Fruit fly (Drosophila melanogaster) whole organism, embryonic: Measurements from ENCODE around the gene Jarid2.
A peak's percentile ranks its signal among the peaks of the same experiment; 100 is the strongest.

Experiments
- Adf1 ChIP-seq: fragments of 200-800 bp; sonication (Bioruptor generic); IDR thresholded peaks from 2 replicates; pipeline ENCODE4 v1.3.6; 2022; ENCODE audit warnings: missing biosample characterization, missing genetic modification characterization
- Antp ChIP-seq: fragments of 200-800 bp; sonication (Bioruptor generic); optimal IDR thresholded peaks from 3 replicates; lab custom pipeline; 2016; ENCODE audit warnings: missing biosample characterization, missing genetic modification characterization
- CG10462 ChIP-seq: fragments of 200-800 bp; sonication (Bioruptor generic); optimal IDR thresholded peaks from 2 replicates; lab custom pipeline; 2016; ENCODE audit warnings: missing biosample characterization, missing genetic modification characterization
- CG10654 ChIP-seq: fragments of 200-800 bp; sonication (Bioruptor generic); optimal IDR thresholded peaks from 2 replicates; lab custom pipeline; 2016; ENCODE audit warnings: missing biosample characterization, missing genetic modification characterization
- CG11560 ChIP-seq: fragments of 200-800 bp; sonication (Bioruptor generic); IDR thresholded peaks from 3 replicates; pipeline ENCODE4 v1.3.6; 2022; ENCODE audit warnings: missing biosample characterization, missing genetic modification characterization
- CG12236 ChIP-seq: fragments of 200-800 bp; sonication (Bioruptor generic); optimal IDR thresholded peaks from 2 replicates; lab custom pipeline; 2016; ENCODE audit warnings: missing biosample characterization, missing genetic modification characterization
- CG12299 ChIP-seq: fragments of 200-800 bp; sonication (Bioruptor generic); optimal IDR thresholded peaks from 2 replicates; lab custom pipeline; 2018; ENCODE audit warnings: missing biosample characterization, mild to moderate bottlenecking, missing genetic modification characterization
- CG13775 ChIP-seq: fragments of 200-800 bp; sonication (Bioruptor generic); optimal IDR thresholded peaks from 3 replicates; lab custom pipeline; 2017; ENCODE audit warnings: missing biosample characterization, mild to moderate bottlenecking, missing genetic modification characterization
- CG14965 ChIP-seq: fragments of 200-800 bp; sonication (Bioruptor generic); optimal IDR thresholded peaks from 2 replicates; lab custom pipeline; 2016; ENCODE audit warnings: missing biosample characterization, missing genetic modification characterization, borderline replicate concordance
- CG15479 ChIP-seq: fragments of 200-800 bp; sonication (Bioruptor generic); optimal IDR thresholded peaks from 3 replicates; lab custom pipeline; 2019; ENCODE audit warnings: missing biosample characterization, mild to moderate bottlenecking, missing genetic modification characterization, moderate library complexity
- CG1602 ChIP-seq: fragments of 200-800 bp; sonication (Bioruptor generic); optimal IDR thresholded peaks from 3 replicates; lab custom pipeline; 2016; ENCODE audit warnings: missing biosample characterization, missing genetic modification characterization
- CG17361 ChIP-seq: fragments of 200-800 bp; sonication (Bioruptor generic); IDR thresholded peaks from 3 replicates; pipeline ENCODE4 v1.3.6; 2022; ENCODE audit warnings: missing biosample characterization, missing genetic modification characterization
- CG17802 ChIP-seq: fragments of 200-800 bp; sonication (Bioruptor generic); optimal IDR thresholded peaks from 2 replicates; lab custom pipeline; 2018; ENCODE audit warnings: missing biosample characterization, mild to moderate bottlenecking, missing genetic modification characterization, moderate library complexity
- CG4328 ChIP-seq: fragments of 200-800 bp; sonication (Bioruptor generic); optimal IDR thresholded peaks from 3 replicates; lab custom pipeline; 2017; ENCODE audit warnings: missing biosample characterization, missing genetic modification reagents, missing genetic modification characterization
- CG43689 ChIP-seq: fragments of 200-800 bp; sonication (Bioruptor generic); IDR thresholded peaks from 2 replicates; pipeline ENCODE4 v1.3.6; 2022; ENCODE audit warnings: missing biosample characterization, missing genetic modification characterization
- CG4730 ChIP-seq: fragments of 200-800 bp; sonication (Bioruptor generic); IDR thresholded peaks from 2 replicates; pipeline ENCODE4 v1.3.6; 2022; ENCODE audit warnings: missing biosample characterization, missing genetic modification characterization
- CG5180 ChIP-seq: fragments of 200-800 bp; sonication (Bioruptor generic); optimal IDR thresholded peaks from 3 replicates; lab custom pipeline; 2017; ENCODE audit warnings: missing biosample characterization, missing genetic modification characterization, mild to moderate bottlenecking, moderate library complexity, missing genetic modification reagents
- CG7786 ChIP-seq: fragments of 200-800 bp; sonication (Bioruptor generic); optimal IDR thresholded peaks from 2 replicates; lab custom pipeline; 2016; ENCODE audit warnings: missing biosample characterization, missing genetic modification characterization
- CG8281 ChIP-seq: fragments of 200-800 bp; sonication (Bioruptor generic); optimal IDR thresholded peaks from 2 replicates; lab custom pipeline; 2018; ENCODE audit warnings: missing biosample characterization, mild to moderate bottlenecking, missing genetic modification characterization, moderate library complexity
- CG9215 ChIP-seq: fragments of 200-800 bp; sonication (Bioruptor generic); IDR thresholded peaks from 2 replicates; pipeline ENCODE4 v1.3.6; 2022; ENCODE audit warnings: missing biosample characterization, missing genetic modification characterization
- CG9437 ChIP-seq: fragments of 200-800 bp; sonication (Bioruptor generic); optimal IDR thresholded peaks from 2 replicates; lab custom pipeline; 2018; ENCODE audit warnings: missing biosample characterization, mild to moderate bottlenecking, missing genetic modification characterization
- Dad ChIP-seq: fragments of 200-800 bp; sonication (Bioruptor generic); optimal IDR thresholded peaks from 3 replicates; lab custom pipeline; 2016; ENCODE audit warnings: missing biosample characterization, missing genetic modification characterization
- Fer2 ChIP-seq: fragments of 200-800 bp; sonication (Bioruptor generic); optimal IDR thresholded peaks from 2 replicates; lab custom pipeline; 2018; ENCODE audit warnings: missing biosample characterization, mild to moderate bottlenecking, missing genetic modification characterization, moderate library complexity
- Fer3 ChIP-seq: fragments of 200-800 bp; sonication (Bioruptor generic); optimal IDR thresholded peaks from 2 replicates; lab custom pipeline; 2018; ENCODE audit warnings: missing biosample characterization, mild to moderate bottlenecking, missing genetic modification characterization, moderate library complexity
- Hmr ChIP-seq: fragments of 200-800 bp; sonication (Bioruptor generic); optimal IDR thresholded peaks from 3 replicates; lab custom pipeline; 2017; ENCODE audit warnings: mild to moderate bottlenecking, missing biosample characterization, missing genetic modification reagents, missing genetic modification characterization
- Kr ChIP-seq: fragments of 200-800 bp; sonication (Bioruptor generic); optimal IDR thresholded peaks from 2 replicates; lab custom pipeline; 2017; ENCODE audit warnings: missing biosample characterization, mild to moderate bottlenecking, missing genetic modification characterization
- MTF-1 ChIP-seq: fragments of 200-800 bp; sonication (Bioruptor generic); optimal IDR thresholded peaks from 2 replicates; lab custom pipeline; 2018; ENCODE audit warnings: missing biosample characterization, mild to moderate bottlenecking, missing genetic modification characterization, borderline replicate concordance
- Meics ChIP-seq: fragments of 200-800 bp; sonication (Bioruptor generic); optimal IDR thresholded peaks from 2 replicates; lab custom pipeline; 2017; ENCODE audit warnings: missing biosample characterization, mild to moderate bottlenecking, missing genetic modification characterization
- Mrtf ChIP-seq: fragments of 200-800 bp; sonication (Bioruptor generic); IDR thresholded peaks from 3 replicates; pipeline ENCODE4 v1.3.6; 2022; ENCODE audit warnings: missing biosample characterization, missing genetic modification characterization
- Nf-YB ChIP-seq: fragments of 200-800 bp; sonication (Bioruptor generic); optimal IDR thresholded peaks from 3 replicates; lab custom pipeline; 2019; ENCODE audit warnings: missing biosample characterization, mild to moderate bottlenecking, missing genetic modification characterization, moderate library complexity
- Six4 ChIP-seq: fragments of 200-800 bp; sonication (Bioruptor generic); optimal IDR thresholded peaks from 2 replicates; lab custom pipeline; 2016; ENCODE audit warnings: missing biosample characterization, missing genetic modification characterization
- Taf1 ChIP-seq: fragments of 200-800 bp; sonication (Bioruptor generic); IDR thresholded peaks from 2 replicates; pipeline ENCODE4 v1.3.6; 2022; ENCODE audit warnings: missing biosample characterization, missing genetic modification characterization
- abd-A ChIP-seq: fragments of 200-800 bp; sonication (Bioruptor generic); optimal IDR thresholded peaks from 3 replicates; lab custom pipeline; 2019; ENCODE audit warnings: missing biosample characterization, mild to moderate bottlenecking, missing genetic modification characterization, moderate library complexity
- az2 ChIP-seq: fragments of 200-800 bp; sonication (Bioruptor generic); optimal IDR thresholded peaks from 3 replicates; lab custom pipeline; 2016; ENCODE audit warnings: missing biosample characterization, missing genetic modification characterization
- cas ChIP-seq: fragments of 200-800 bp; sonication (Bioruptor generic); IDR thresholded peaks from 2 replicates; pipeline ENCODE4 v1.3.6; 2022; ENCODE audit warnings: missing biosample characterization, missing genetic modification characterization
- caup ChIP-seq: fragments of 200-800 bp; sonication (Bioruptor generic); optimal IDR thresholded peaks from 3 replicates; lab custom pipeline; 2017; ENCODE audit warnings: missing biosample characterization, mild to moderate bottlenecking, missing genetic modification characterization, moderate library complexity; ENCODE audit not compliant: severe bottlenecking
- ci ChIP-seq: fragments of 200-800 bp; sonication (Bioruptor generic); IDR thresholded peaks from 3 replicates; pipeline ENCODE4 v1.3.6; 2022; ENCODE audit warnings: missing biosample characterization, missing genetic modification characterization
- dati ChIP-seq: fragments of 200-800 bp; sonication (Bioruptor generic); IDR thresholded peaks from 2 replicates; pipeline ENCODE4 v1.3.6; 2022; ENCODE audit warnings: missing biosample characterization, missing genetic modification characterization
- disco-r ChIP-seq: fragments of 200-800 bp; sonication (Bioruptor generic); optimal IDR thresholded peaks from 2 replicates; lab custom pipeline; 2016; ENCODE audit warnings: missing biosample characterization, missing genetic modification characterization
- eyg ChIP-seq: fragments of 200-800 bp; sonication (Bioruptor generic); optimal IDR thresholded peaks from 3 replicates; lab custom pipeline; 2016; ENCODE audit warnings: missing biosample characterization, missing genetic modification characterization
- fu2 ChIP-seq: fragments of 200-800 bp; sonication (Bioruptor generic); optimal IDR thresholded peaks from 2 replicates; lab custom pipeline; 2016; ENCODE audit warnings: missing biosample characterization, missing genetic modification characterization
- gfzf ChIP-seq: fragments of 200-800 bp; sonication (Bioruptor generic); optimal IDR thresholded peaks from 2 replicates; lab custom pipeline; 2016; ENCODE audit warnings: missing biosample characterization, mild to moderate bottlenecking, missing genetic modification characterization, moderate library complexity
- gsb-n ChIP-seq: fragments of 200-800 bp; sonication (Bioruptor generic); optimal IDR thresholded peaks from 3 replicates; lab custom pipeline; 2018; ENCODE audit warnings: missing biosample characterization, mild to moderate bottlenecking, missing genetic modification characterization
- hth ChIP-seq: fragments of >200 bp; optimal IDR thresholded peaks from 2 replicates; lab custom pipeline; 2017; ENCODE audit warnings: inconsistent platforms
- pan ChIP-seq, 4 experiments: fragments of >200 bp in 3 of 4; fragments of 200-800 bp in 1 of 4; sonication (Bioruptor generic) in 1 of 4; optimal IDR thresholded peaks in 3 of 4; IDR thresholded peaks in 1 of 4; 2 replicates each; pipeline versions ENCODE4 v1.3.6 to Lab custom; 2017 to 2022; ENCODE audit warnings: missing biosample characterization in 2 of 4, missing genetic modification characterization in 2 of 4, mixed read lengths in 1 of 4
- pho ChIP-seq: fragments of 200-800 bp; sonication (Bioruptor generic); optimal IDR thresholded peaks from 2 replicates; lab custom pipeline; 2016; ENCODE audit warnings: missing biosample characterization, missing genetic modification characterization
- sqz ChIP-seq: fragments of 200-800 bp; sonication (Bioruptor generic); optimal IDR thresholded peaks from 3 replicates; lab custom pipeline; 2018; ENCODE audit warnings: missing biosample characterization, mild to moderate bottlenecking, missing genetic modification characterization
- tap ChIP-seq: fragments of 200-800 bp; optimal IDR thresholded peaks from 3 replicates; lab custom pipeline; 2019; ENCODE audit warnings: missing biosample characterization, mild to moderate bottlenecking, missing genetic modification characterization, moderate library complexity
- wdn ChIP-seq: fragments of 200-800 bp; sonication (Bioruptor generic); IDR thresholded peaks from 2 replicates; pipeline ENCODE4 v1.3.6; 2022; ENCODE audit warnings: missing biosample characterization, missing genetic modification characterization
- wor ChIP-seq: fragments of 200-800 bp; sonication (Bioruptor generic); IDR thresholded peaks from 2 replicates; pipeline ENCODE4 v1.3.6; 2022; ENCODE audit warnings: missing biosample characterization, missing genetic modification characterization

Gene Jarid2

dm6 chr3L:9461670-9462246 is 15.1 kb upstream of the Jarid2 start (continued):
- no peak for TF ChIP-seq MTF-1 (GFP tag; lab: Kevin White, UChicago)
- no peak for TF ChIP-seq gfzf
- no peak for TF ChIP-seq Six4
- no peak for TF ChIP-seq CG5180 (GFP tag; lab: Kevin White, UChicago)
- TF ChIP-seq Antp: peak; percentile 33
- no peak; the same call in 1 of the 2 replicates for TF ChIP-seq CG9215 (GFP tag; lab: Robert Waterston, UW)
- TF ChIP-seq Meics (GFP tag; lab: Kevin White, UChicago): no peak
- TF ChIP-seq CG15479 (GFP tag; lab: Kevin White, UChicago): peak; percentile 86
- no peak for TF ChIP-seq CG10462 (GFP tag; lab: Kevin White, UChicago)
- peak; percentile 17 for TF ChIP-seq Fer3 (tag; lab: Kevin White, UChicago)
- peak; percentile 76 for TF ChIP-seq abd-A (tag; lab: Kevin White, UChicago)
- no peak for TF ChIP-seq pan (optimal IDR thresholded peaks at IDR 0.05; lab: Kevin White, UChicago)
- TF ChIP-seq pan (GFP tag; optimal IDR thresholded peaks at IDR 0.05 in 1 of 2, IDR thresholded peaks at IDR 0.05 in 1 of 2): peak in 1 of 2 experiments; percentile 41
- peak; percentile 5 for TF ChIP-seq CG12236 (GFP tag; lab: Kevin White, UChicago)
- TF ChIP-seq CG12299 (tag; lab: Kevin White, UChicago): no peak
- no peak for TF ChIP-seq CG1602 (GFP tag; lab: Kevin White, UChicago)
- TF ChIP-seq tap (tag; lab: Kevin White, UChicago): no peak
- peak; percentile 27 for TF ChIP-seq CG7786 (GFP tag; lab: Kevin White, UChicago)
- no peak for TF ChIP-seq CG43689 (GFP tag; lab: Robert Waterston, UW)
- no peak for TF ChIP-seq Adf1 (GFP tag; lab: Robert Waterston, UW)
- no peak for TF ChIP-seq Hmr (GFP tag; lab: Kevin White, UChicago)
- peak; percentile 54; the same call in 1 of the 2 replicates for TF ChIP-seq wdn (GFP tag; lab: Robert Waterston, UW)
- TF ChIP-seq Fer2: no peak
- no peak for TF ChIP-seq disco-r (GFP tag; lab: Kevin White, UChicago)
- no peak for TF ChIP-seq eyg (GFP tag; lab: Kevin White, UChicago)
- no peak for TF ChIP-seq fu2 (GFP tag; lab: Kevin White, UChicago)
- TF ChIP-seq ci (GFP tag; lab: Robert Waterston, UW): peak; percentile 73; the same call in 2 of the 3 replicates
- no peak for TF ChIP-seq CG13775 (GFP tag; lab: Kevin White, UChicago)
- TF ChIP-seq CG4328 (GFP tag; lab: Kevin White, UChicago): no peak
- TF ChIP-seq hth (lab: Kevin White, UChicago): no peak
- TF ChIP-seq CG4730: no peak
- TF ChIP-seq Dad (GFP tag; lab: Kevin White, UChicago): no peak
- TF ChIP-seq Mrtf (GFP tag; lab: Robert Waterston, UW): peak; percentile 57; the same call in 1 of the 3 replicates
- no peak for TF ChIP-seq CG17361 (GFP tag; lab: Robert Waterston, UW)
- no peak for TF ChIP-seq az2
- TF ChIP-seq gsb-n (tag; lab: Kevin White, UChicago): no peak
- TF ChIP-seq CG11560: no peak
- no peak for TF ChIP-seq Nf-YB (GFP tag; lab: Kevin White, UChicago)
- TF ChIP-seq dati (GFP tag; lab: Robert Waterston, UW): no peak
- TF ChIP-seq CG9437 (GFP tag; lab: Kevin White, UChicago): no peak
- no peak for TF ChIP-seq CG8281 (tag; lab: Kevin White, UChicago)
- peak; percentile 49 for TF ChIP-seq CG10654 (GFP tag; lab: Kevin White, UChicago)
- no peak for TF ChIP-seq CG14965 (GFP tag; lab: Kevin White, UChicago)
- no peak for TF ChIP-seq sqz (GFP tag; lab: Kevin White, UChicago)
- no peak for TF ChIP-seq cas (GFP tag; lab: Robert Waterston, UW)
- no peak for TF ChIP-seq Taf1
- no peak for TF ChIP-seq pho
- peak; percentile 10 for TF ChIP-seq CG17802 (tag; lab: Kevin White, UChicago)
- peak; percentile 100 for TF ChIP-seq Kr
- TF ChIP-seq caup: no peak
- TF ChIP-seq wor (GFP tag; lab: Robert Waterston, UW): no peak; the same call in 1 of the 2 replicates
